Fruit fly (Drosophila melanogaster): ENCODE results near the gene AspRS-m.
A peak's percentile ranks its signal among the peaks of the same experiment; 100 is the strongest.

Gene AspRS-m

DNA sequence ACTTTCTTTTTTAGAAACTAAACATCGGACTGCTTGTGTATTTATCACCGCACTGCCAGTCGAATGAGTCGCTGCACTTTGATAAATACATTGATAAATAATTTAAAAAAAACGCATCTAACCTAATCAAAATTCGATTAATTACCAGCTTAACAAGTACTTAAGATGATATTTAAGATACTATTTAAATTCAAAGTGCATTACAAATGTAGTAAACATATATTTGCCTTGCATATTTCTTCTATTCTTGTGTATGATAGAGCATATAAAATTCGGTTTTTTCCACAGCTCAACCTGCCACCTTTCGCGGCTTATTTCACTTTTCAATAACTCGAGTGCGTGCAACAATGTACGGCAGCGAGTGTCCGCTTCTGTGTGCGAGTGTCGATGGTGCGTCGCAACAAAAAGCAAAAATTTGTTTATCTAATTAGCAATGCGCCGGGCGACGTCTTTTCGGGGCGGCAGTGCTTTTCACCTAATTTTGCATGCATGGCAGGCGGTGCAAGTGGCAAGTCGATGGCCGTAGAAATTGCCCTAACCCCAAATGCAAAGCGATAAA is 22.4 kb upstream of the AspRS-m start, which contains the start of gene CG13272 (continued):
- TF ChIP-seq lz (GFP tag; optimal IDR thresholded peaks at IDR 0.05) (no peak), CG6276 (GFP tag; optimal IDR thresholded peaks at IDR 0.05) (peak; percentile 43), CG10631 (GFP tag; optimal IDR thresholded peaks at IDR 0.05) (no peak), CG31627 (GFP tag; optimal IDR thresholded peaks at IDR 0.05) (no peak), CG1621 (tag; optimal IDR thresholded peaks at IDR 0.05) (no peak), Eip93F (GFP tag; optimal IDR thresholded peaks at IDR 0.05) (no peak), Blimp-1 (GFP tag; optimal IDR thresholded peaks at IDR 0.05) (peak; percentile 17), CG11902 (GFP tag; optimal IDR thresholded peaks at IDR 0.05) (no peak), Smox (GFP tag; optimal IDR thresholded peaks at IDR 0.05) (no peak), Hr38 (GFP tag; optimal IDR thresholded peaks at IDR 0.05) (no peak), dsx (GFP tag; optimal IDR thresholded peaks at IDR 0.05; ENCODE audit: poor library complexity, severe bottlenecking) (peak; percentile 19), CG6792 (GFP tag; optimal IDR thresholded peaks at IDR 0.05) (no peak), dac (GFP tag; optimal IDR thresholded peaks at IDR 0.05) (peak; percentile 52), CG8119 (GFP tag; IDR thresholded peaks at IDR 0.05) (peak; percentile 48; the same call in 2 of the 3 replicates)

DNA sequence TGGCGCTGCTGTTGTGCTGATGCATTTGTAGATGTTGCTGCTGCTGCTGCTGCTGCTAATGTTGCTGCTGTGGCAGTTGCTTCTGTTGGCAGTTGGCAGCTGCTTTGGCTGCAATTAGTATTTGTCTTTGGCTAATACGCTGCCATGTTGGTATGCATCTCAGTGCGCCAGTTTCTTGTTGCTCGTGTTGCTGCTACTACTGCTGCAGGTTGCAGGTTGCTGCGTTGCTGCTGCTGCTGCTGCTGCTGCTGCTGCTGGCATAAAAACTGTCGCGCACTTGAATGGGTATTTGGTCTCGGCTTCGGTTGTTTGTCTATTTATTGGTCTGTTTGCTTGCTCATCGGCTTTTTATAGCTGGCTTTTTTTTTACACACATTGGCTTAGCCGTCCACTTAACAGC is 18.1 kb upstream of the AspRS-m start:
- TF ChIP-seq eg (GFP tag; IDR thresholded peaks at IDR 0.05): no peak
- TF ChIP-seq CG10669 (GFP tag; optimal IDR thresholded peaks at IDR 0.05): no peak
- TF ChIP-seq CG3919 (GFP tag; optimal IDR thresholded peaks at IDR 0.05): no peak
- no peak for TF ChIP-seq ss (GFP tag; optimal IDR thresholded peaks at IDR 0.05)
- TF ChIP-seq CG31627 (GFP tag; optimal IDR thresholded peaks at IDR 0.05): no peak
- TF ChIP-seq svp (GFP tag): no peak
- TF ChIP-seq CG1621 (tag; optimal IDR thresholded peaks at IDR 0.05): no peak
- TF ChIP-seq CG16779 (tag; optimal IDR thresholded peaks at IDR 0.05): no peak
- TF ChIP-seq Smox (GFP tag; optimal IDR thresholded peaks at IDR 0.05): no peak
- TF ChIP-seq lz (GFP tag; optimal IDR thresholded peaks at IDR 0.05): no peak

DNA sequence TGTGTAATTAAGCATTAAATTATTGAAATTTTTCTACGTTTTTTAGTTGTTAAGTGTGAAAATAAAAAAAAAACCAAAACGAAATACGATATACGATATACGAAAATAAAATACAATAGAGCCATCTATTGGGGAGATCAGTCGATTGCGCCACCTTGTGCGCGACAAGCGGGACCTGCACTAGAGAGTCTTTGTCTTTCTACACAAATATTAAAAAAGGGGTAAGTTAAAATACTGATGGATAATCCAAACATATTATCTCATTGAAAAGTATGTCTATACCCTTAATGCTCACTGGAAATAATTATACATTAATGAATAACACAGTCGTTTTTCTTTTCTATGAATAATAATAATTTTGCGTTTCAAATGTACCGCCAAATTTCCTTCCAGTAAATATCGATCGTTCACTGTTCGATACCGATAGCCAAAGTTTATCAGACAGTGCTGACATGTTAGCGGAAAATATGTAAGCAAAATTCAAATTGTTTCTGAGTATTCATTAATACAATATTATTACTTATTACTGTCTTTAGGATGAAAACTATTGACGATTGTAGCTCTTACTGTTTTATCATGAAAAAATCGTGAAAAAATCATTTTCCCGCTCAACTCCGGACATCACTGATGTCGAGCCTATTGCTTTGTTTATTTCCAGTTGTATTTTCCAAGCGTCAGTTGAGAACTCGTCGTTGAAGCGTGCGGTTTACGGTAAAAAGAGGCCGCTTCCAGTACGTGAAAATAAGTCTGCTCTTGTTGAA is 10.7 kb upstream of the AspRS-m start, which contains the start of gene mdy:
mdy (plus strand) TSS at position 672 of the 761 bp plus-strand sequence.
- peak; percentile 40 for TF ChIP-seq CG6792 (GFP tag; optimal IDR thresholded peaks at IDR 0.05)
- peak; percentile 40 for TF ChIP-seq net (GFP tag; optimal IDR thresholded peaks at IDR 0.05)
- peak; percentile 38 for TF ChIP-seq CG1621 (tag; optimal IDR thresholded peaks at IDR 0.05)
- TF ChIP-seq CG6854 (GFP tag; optimal IDR thresholded peaks at IDR 0.05): no peak
- TF ChIP-seq Hr38 (GFP tag; optimal IDR thresholded peaks at IDR 0.05): no peak
- peak; percentile 8 for TF ChIP-seq CG6808 (GFP tag; optimal IDR thresholded peaks at IDR 0.05)
- TF ChIP-seq Eip93F (GFP tag; optimal IDR thresholded peaks at IDR 0.05): peak; percentile 46
- peak; percentile 52 for TF ChIP-seq Gug (GFP tag; IDR thresholded peaks at IDR 0.05)
- no peak for TF ChIP-seq fd59A (GFP tag; optimal IDR thresholded peaks at IDR 0.05)
- TF ChIP-seq CG6163 (GFP tag; IDR thresholded peaks at IDR 0.05): peak; percentile 70; the same call in 2 of the 3 replicates
- TF ChIP-seq CG3032 (tag; optimal IDR thresholded peaks at IDR 0.05): peak; percentile 25
- TF ChIP-seq eg (GFP tag; IDR thresholded peaks at IDR 0.05): 0 out of 3 replicates have a peak, but pooled peaks have one; percentile 56
- TF ChIP-seq Blimp-1 (GFP tag; optimal IDR thresholded peaks at IDR 0.05): no peak
- no peak for TF ChIP-seq ss (GFP tag; optimal IDR thresholded peaks at IDR 0.05)
- TF ChIP-seq esn (GFP tag; optimal IDR thresholded peaks at IDR 0.05): peak; percentile 74
- TF ChIP-seq Sox14 (GFP tag; optimal IDR thresholded peaks at IDR 0.05): peak; percentile 90
- no peak for TF ChIP-seq Sox15 (GFP tag; optimal IDR thresholded peaks at IDR 0.05)
- TF ChIP-seq CG32006 (GFP tag; optimal IDR thresholded peaks at IDR 0.05): peak; percentile 63
- TF ChIP-seq Hr39 (GFP tag; optimal IDR thresholded peaks at IDR 0.05): peak; percentile 43
- TF ChIP-seq lz (GFP tag; optimal IDR thresholded peaks at IDR 0.05): peak; percentile 69
- peak; percentile 52 for TF ChIP-seq Ets21C (GFP tag; optimal IDR thresholded peaks at IDR 0.05)
- TF ChIP-seq CG3919 (GFP tag; optimal IDR thresholded peaks at IDR 0.05): peak; percentile 57
- TF ChIP-seq Hr4 (GFP tag; optimal IDR thresholded peaks at IDR 0.05): peak; percentile 58
- peak; percentile 41 for TF ChIP-seq achi (GFP tag; optimal IDR thresholded peaks at IDR 0.05)
- no peak; the same call in 2 of the 3 replicates for TF ChIP-seq CG8119 (GFP tag; IDR thresholded peaks at IDR 0.05)
- peak; percentile 44; the same call in 1 of the 2 replicates for TF ChIP-seq CG15336 (GFP tag; IDR thresholded peaks at IDR 0.05)
- peak; percentile 67 for TF ChIP-seq fkh (GFP tag; optimal IDR thresholded peaks at IDR 0.05)
- peak; percentile 32 for TF ChIP-seq CG8632 (GFP tag; optimal IDR thresholded peaks at IDR 0.05)
- TF ChIP-seq CG9139 (GFP tag; optimal IDR thresholded peaks at IDR 0.05): no peak
- TF ChIP-seq acj6 (GFP tag; optimal IDR thresholded peaks at IDR 0.05): peak; percentile 64
- TF ChIP-seq Smox (GFP tag; optimal IDR thresholded peaks at IDR 0.05): peak; percentile 64
- peak; percentile 36 for TF ChIP-seq dsx (GFP tag; optimal IDR thresholded peaks at IDR 0.05; ENCODE audit: poor library complexity, severe bottlenecking)
- TF ChIP-seq CG10669 (GFP tag; optimal IDR thresholded peaks at IDR 0.05): peak; percentile 20
- peak; percentile 58 for TF ChIP-seq OdsH (GFP tag; optimal IDR thresholded peaks at IDR 0.05)
- no peak for TF ChIP-seq dac (GFP tag; optimal IDR thresholded peaks at IDR 0.05)
- TF ChIP-seq CG34406 (GFP tag; optimal IDR thresholded peaks at IDR 0.05): no peak
